Fruit fly (Drosophila melanogaster) whole organism, prepupa: Measurements from ENCODE around the gene CG34287.

Source experiments
- CG11762 ChIP-seq: fragments of 200-800 bp; sonication (Bioruptor generic); optimal IDR thresholded peaks from 3 replicates; lab custom pipeline; 2016; ENCODE audit warnings: missing biosample characterization, missing genetic modification characterization; ENCODE audit not compliant: insufficient read depth
- CG3032 ChIP-seq: fragments of 200-800 bp; optimal IDR thresholded peaks from 2 replicates; lab custom pipeline; 2019; ENCODE audit warnings: missing biosample characterization, mild to moderate bottlenecking, missing genetic modification characterization, moderate library complexity
- CG34406 ChIP-seq: fragments of 200-800 bp; sonication (Bioruptor generic); optimal IDR thresholded peaks from 3 replicates; lab custom pipeline; 2016; ENCODE audit warnings: missing biosample characterization, missing genetic modification characterization
- CG4318 ChIP-seq: fragments of 200-800 bp; sonication (Bioruptor generic); optimal IDR thresholded peaks from 3 replicates; lab custom pipeline; 2017; ENCODE audit warnings: missing biosample characterization, mild to moderate bottlenecking, missing genetic modification characterization
- CG6808 ChIP-seq: fragments of 200-800 bp; sonication (Bioruptor generic); optimal IDR thresholded peaks from 3 replicates; lab custom pipeline; 2017; ENCODE audit warnings: missing biosample characterization, missing genetic modification characterization, mild to moderate bottlenecking, moderate library complexity, missing genetic modification reagents
- CG7368 ChIP-seq: fragments of 200-800 bp; sonication (Bioruptor generic); optimal IDR thresholded peaks from 3 replicates; lab custom pipeline; 2016; ENCODE audit warnings: missing biosample characterization, missing genetic modification characterization
- CG8319 ChIP-seq: fragments of 200-800 bp; sonication (Bioruptor generic); optimal IDR thresholded peaks from 3 replicates; lab custom pipeline; 2016; ENCODE audit warnings: missing biosample characterization, missing genetic modification characterization
- CG9139 ChIP-seq: fragments of 200-800 bp; sonication (Bioruptor generic); optimal IDR thresholded peaks from 3 replicates; lab custom pipeline; 2017; ENCODE audit warnings: missing biosample characterization, mild to moderate bottlenecking, missing genetic modification characterization
- Eip75B ChIP-seq: fragments of 200-800 bp; sonication (Bioruptor generic); optimal IDR thresholded peaks from 3 replicates; lab custom pipeline; 2016; ENCODE audit warnings: missing biosample characterization, missing genetic modification characterization
- Eip78C ChIP-seq: fragments of 200-800 bp; sonication (Bioruptor generic); peaks from one replicate; lab custom pipeline; 2016; ENCODE audit warnings: missing biosample characterization, missing genetic modification characterization
- Eip93F ChIP-seq: fragments of 200-800 bp; sonication (Bioruptor generic); optimal IDR thresholded peaks from 2 replicates; lab custom pipeline; 2016; ENCODE audit warnings: missing biosample characterization, mild to moderate bottlenecking, missing genetic modification characterization
- Ets96B ChIP-seq: fragments of 200-800 bp; optimal IDR thresholded peaks from 2 replicates; lab custom pipeline; 2019; ENCODE audit warnings: missing biosample characterization, mild to moderate bottlenecking, missing genetic modification characterization, moderate library complexity
- Hr38 ChIP-seq: sonication (Bioruptor generic); optimal IDR thresholded peaks from 2 replicates; lab custom pipeline; 2016; ENCODE audit warnings: missing biosample characterization, missing genetic modification characterization
- Hr39 ChIP-seq: fragments of 200-800 bp; sonication (Bioruptor generic); optimal IDR thresholded peaks from 2 replicates; lab custom pipeline; 2016; ENCODE audit warnings: missing biosample characterization, missing genetic modification characterization
- OdsH ChIP-seq: fragments of 200-800 bp; sonication (Bioruptor generic); optimal IDR thresholded peaks from 3 replicates; lab custom pipeline; 2016; ENCODE audit warnings: missing biosample characterization, missing genetic modification characterization
- Smox ChIP-seq: fragments of 200-800 bp; sonication (Bioruptor generic); optimal IDR thresholded peaks from 3 replicates; lab custom pipeline; 2016; ENCODE audit warnings: missing biosample characterization, missing genetic modification characterization
- Sox102F ChIP-seq: fragments of 200-800 bp; sonication (Bioruptor generic); optimal IDR thresholded peaks from 2 replicates; lab custom pipeline; 2016; ENCODE audit warnings: missing biosample characterization, mild to moderate bottlenecking, missing genetic modification characterization
- Sox15 ChIP-seq: fragments of 200-800 bp; sonication (Bioruptor generic); optimal IDR thresholded peaks from 3 replicates; lab custom pipeline; 2016; ENCODE audit warnings: missing biosample characterization, missing genetic modification characterization
- achi ChIP-seq: fragments of 200-800 bp; sonication (Bioruptor generic); optimal IDR thresholded peaks from 3 replicates; lab custom pipeline; 2016; ENCODE audit warnings: missing biosample characterization, missing genetic modification characterization
- acj6 ChIP-seq: fragments of 200-800 bp; sonication (Bioruptor generic); optimal IDR thresholded peaks from 3 replicates; lab custom pipeline; 2016; ENCODE audit warnings: missing biosample characterization, missing genetic modification characterization
- cyc ChIP-seq: fragments of 200-800 bp; sonication (Bioruptor generic); optimal IDR thresholded peaks from 3 replicates; lab custom pipeline; 2016; ENCODE audit warnings: missing biosample characterization, missing genetic modification characterization
- eg ChIP-seq: fragments of 200-800 bp; sonication (Bioruptor generic); IDR thresholded peaks from 3 replicates; pipeline ENCODE4 v1.3.6; 2022; ENCODE audit warnings: missing biosample characterization, missing genetic modification characterization
- esn ChIP-seq: fragments of 200-800 bp; sonication (Bioruptor generic); optimal IDR thresholded peaks from 2 replicates; lab custom pipeline; 2016; ENCODE audit warnings: missing biosample characterization, mild to moderate bottlenecking, missing genetic modification characterization, moderate library complexity
- fkh ChIP-seq: fragments of 200-800 bp; sonication (Bioruptor generic); optimal IDR thresholded peaks from 3 replicates; lab custom pipeline; 2017; ENCODE audit warnings: missing biosample characterization, mild to moderate bottlenecking, missing genetic modification characterization, moderate library complexity
- net ChIP-seq: fragments of 200-800 bp; sonication (Bioruptor generic); optimal IDR thresholded peaks from 3 replicates; lab custom pipeline; 2016; ENCODE audit warnings: missing biosample characterization, missing genetic modification characterization
- salr ChIP-seq, 2 experiments: fragments of 200-800 bp; sonication (Bioruptor generic); optimal IDR thresholded peaks; 3 replicates each; lab custom pipeline; 2016 to 2018; ENCODE audit warnings: missing biosample characterization in 2 of 2, missing genetic modification characterization in 2 of 2, mild to moderate bottlenecking in 1 of 2
- spab ChIP-seq: fragments of 200-800 bp; sonication (Bioruptor generic); optimal IDR thresholded peaks from 2 replicates; lab custom pipeline; 2017; ENCODE audit warnings: missing biosample characterization, mild to moderate bottlenecking, missing genetic modification characterization, missing genetic modification reagents
- ss ChIP-seq, 2 experiments: fragments of 200-800 bp; sonication (Bioruptor generic); optimal IDR thresholded peaks; 2 replicates in 1 of 2; 3 replicates in 1 of 2; lab custom pipeline; 2017 to 2018; ENCODE audit warnings: mild to moderate bottlenecking in 2 of 2, missing biosample characterization in 2 of 2, missing genetic modification characterization in 2 of 2, moderate library complexity in 1 of 2
- svp ChIP-seq: fragments of 200-800 bp; sonication (Bioruptor generic); peaks from one replicate; lab custom pipeline; 2016; ENCODE audit warnings: missing biosample characterization, missing genetic modification characterization
- vri ChIP-seq: fragments of 200-800 bp; sonication (Bioruptor generic); optimal IDR thresholded peaks from 3 replicates; lab custom pipeline; 2016; ENCODE audit warnings: missing biosample characterization, mild to moderate bottlenecking, missing genetic modification characterization

The CG34287 gene

dm6 chr3R:5838683-5839365, 14.3 kb upstream of the CG34287 start (continued):
- TF ChIP-seq salr (GFP tag; optimal IDR thresholded peaks at IDR 0.05; lab: Kevin White, UChicago) = peak in 1 of 2 experiments; percentile 54
- no peak for TF ChIP-seq Sox102F
- TF ChIP-seq eg = no peak
- TF ChIP-seq Eip78C (GFP tag; lab: Kevin White, UChicago) = peak; percentile 83
- peak; percentile 19 for TF ChIP-seq CG34406 (GFP tag; lab: Kevin White, UChicago)
- peak; percentile 35 for TF ChIP-seq spab (GFP tag; lab: Kevin White, UChicago)
- TF ChIP-seq esn (GFP tag; lab: Kevin White, UChicago) = peak; percentile 14
- TF ChIP-seq Sox15 = no peak
- peak; percentile 46 for TF ChIP-seq net (GFP tag; lab: Kevin White, UChicago)
- peak; percentile 31 for TF ChIP-seq acj6
- TF ChIP-seq CG4318 = peak; percentile 21
- peak; percentile 18 for TF ChIP-seq Eip75B (GFP tag; lab: Kevin White, UChicago)
- no peak for TF ChIP-seq Eip93F
- TF ChIP-seq Hr38 = no peak
- peak; percentile 19 for TF ChIP-seq CG3032 (tag; lab: Kevin White, UChicago)
- TF ChIP-seq ss (GFP tag; optimal IDR thresholded peaks at IDR 0.05; lab: Kevin White, UChicago) = no peak
- peak; percentile 13 for TF ChIP-seq CG11762 (GFP tag; lab: Kevin White, UChicago)
- TF ChIP-seq cyc (GFP tag; lab: Kevin White, UChicago) = no peak
- peak; percentile 2 for TF ChIP-seq achi (GFP tag; lab: Kevin White, UChicago)
- TF ChIP-seq CG9139 (GFP tag; lab: Kevin White, UChicago) = no peak
- TF ChIP-seq fkh (GFP tag; lab: Kevin White, UChicago) = peak; percentile 41
- no peak for TF ChIP-seq Smox (GFP tag; lab: Kevin White, UChicago)
- TF ChIP-seq CG6808 (GFP tag; lab: Kevin White, UChicago) = no peak
- peak; percentile 39 for TF ChIP-seq CG7368 (GFP tag; lab: Kevin White, UChicago)
- TF ChIP-seq Ets96B = no peak
- peak; percentile 51 for TF ChIP-seq OdsH (GFP tag; lab: Kevin White, UChicago)

- no peak for TF ChIP-seq Eip78C (GFP tag; lab: Kevin White, UChicago)
- no peak for TF ChIP-seq CG3032 (tag; lab: Kevin White, UChicago)
- no peak for TF ChIP-seq net (GFP tag; lab: Kevin White, UChicago)
- no peak for TF ChIP-seq CG7368 (GFP tag; lab: Kevin White, UChicago)
Measured at dm6 chr3R:5840870-5841269, 12.3 kb upstream of the CG34287 start, which contains the start of gene CG1213. CG1213 (plus strand) TSS chr3R:5841170.

dm6 chr3R:5841290-5841689, 11.8 kb upstream of the CG34287 start:
- TF ChIP-seq vri (GFP tag; lab: Kevin White, UChicago) (peak; percentile 21), Smox (GFP tag; lab: Kevin White, UChicago) (no peak), CG8319 (no peak)

dm6 chr3R:5843516-5843915, 9.6 kb upstream of the CG34287 start:
- TF ChIP-seq Eip93F = no peak
- TF ChIP-seq svp (GFP tag; lab: Kevin White, UChicago) = peak; percentile 88

dm6 chr3R:5846570-5847270, 6.4 kb upstream of the CG34287 start, which contains the start of gene CG14676:
CG14676 (plus strand) TSS chr3R:5847220.
- no peak for TF ChIP-seq Hr39 (GFP tag; lab: Kevin White, UChicago)
- peak; percentile 93 for TF ChIP-seq svp (GFP tag; lab: Kevin White, UChicago)
